Worm (Caenorhabditis elegans): ENCODE measurements around the gene C36C5.15.

ce11 chrV:3121743-3122142, 46.8 kb downstream of the C36C5.15 start, which contains the start of gene srt-56:
- TF ChIP-seq him-1 (tag; optimal IDR thresholded peaks at IDR 0.05) (no peak), dao-5 (tag; optimal IDR thresholded peaks at IDR 0.05) (no peak)

All from whole organism, L4/young adult.